Fruit fly (Drosophila melanogaster): ENCODE measurements around the gene CG31156.

CG31156 gene

dm6 chr3R:22613448-22613847 lies at the start of gene CG31156, which contains the start of gene mRRF2 (continued):
- TF ChIP-seq pan (optimal IDR thresholded peaks at IDR 0.05) (no peak), pan (GFP tag; optimal IDR thresholded peaks at IDR 0.05 in 1 of 2, IDR thresholded peaks at IDR 0.05 in 1 of 2) (no peak), fru (optimal IDR thresholded peaks at IDR 0.05) (no peak), CG6272 (GFP tag; IDR thresholded peaks at IDR 0.05) (no peak), dan (GFP tag; IDR thresholded peaks at IDR 0.05) (no peak), Oaz (GFP tag; IDR thresholded peaks at IDR 0.05) (no peak), sug (tag; optimal IDR thresholded peaks at IDR 0.05) (no peak), CG13287 (GFP tag; IDR thresholded peaks at IDR 0.05; ENCODE audit: partially characterized antibody) (peak; percentile 67), trem (tag; optimal IDR thresholded peaks at IDR 0.05) (peak; percentile 11), Dll (GFP tag; IDR thresholded peaks at IDR 0.05; ENCODE audit: partially characterized antibody) (peak; percentile 59; the same call in 2 of the 4 replicates)

dm6 chr3R:22663115-22663514 lies 49.7 kb upstream of the CG31156 start:
- no peak for TF ChIP-seq CG3065 (GFP tag; optimal IDR thresholded peaks at IDR 0.05)
- no peak for TF ChIP-seq kay (GFP tag; optimal IDR thresholded peaks at IDR 0.05)
- TF ChIP-seq CG8478 (optimal IDR thresholded peaks at IDR 0.05): no peak
- TF ChIP-seq CG11085 (GFP tag; IDR thresholded peaks at IDR 0.05): no peak
- no peak for TF ChIP-seq lola (GFP tag; optimal IDR thresholded peaks at IDR 0.05)
- TF ChIP-seq CG13123 (GFP tag; optimal IDR thresholded peaks at IDR 0.05): no peak
- TF ChIP-seq dimm (GFP tag; IDR thresholded peaks at IDR 0.05): peak; percentile 51
- peak; percentile 41; the same call in 1 of the 2 replicates for TF ChIP-seq MBD-R2 (GFP tag; IDR thresholded peaks at IDR 0.05)
- TF ChIP-seq CG1602 (GFP tag; optimal IDR thresholded peaks at IDR 0.05): peak; percentile 57
- no peak for TF ChIP-seq prd (optimal IDR thresholded peaks at IDR 0.05)
- peak; percentile 73 for TF ChIP-seq prd (GFP tag; IDR thresholded peaks at IDR 0.05)
- TF ChIP-seq CG10565 (GFP tag; optimal IDR thresholded peaks at IDR 0.05): no peak
- TF ChIP-seq CG17328 (GFP tag; IDR thresholded peaks at IDR 0.05): peak; percentile 87
- TF ChIP-seq CkIIα-i1 (GFP tag; IDR thresholded peaks at IDR 0.05): no peak
- no peak for TF ChIP-seq Sin3A (optimal IDR thresholded peaks at IDR 0.05)
- TF ChIP-seq CG31441 (GFP tag; IDR thresholded peaks at IDR 0.05): peak; percentile 59
- peak; percentile 55 for TF ChIP-seq BtbVII (GFP tag; optimal IDR thresholded peaks at IDR 0.05)
- TF ChIP-seq Dip3 (GFP tag; optimal IDR thresholded peaks at IDR 0.05): peak; percentile 79
- no peak for TF ChIP-seq Opbp (GFP tag; IDR thresholded peaks at IDR 0.05; ENCODE audit: partially characterized antibody)
- TF ChIP-seq Lim3 (GFP tag; IDR thresholded peaks at IDR 0.05): 0 out of 2 replicates have a peak, but pooled peaks have one; percentile 39
- peak; percentile 57 for TF ChIP-seq CG12219 (GFP tag; optimal IDR thresholded peaks at IDR 0.05)
- TF ChIP-seq CG15073 (GFP tag; optimal IDR thresholded peaks at IDR 0.05): no peak
- TF ChIP-seq D (optimal IDR thresholded peaks at IDR 0.05): no peak
- peak; percentile 23 for TF ChIP-seq D (GFP tag; optimal IDR thresholded peaks at IDR 0.05)
- TF ChIP-seq CG18764 (GFP tag; optimal IDR thresholded peaks at IDR 0.05): peak; percentile 36
- TF ChIP-seq Abd-B (GFP tag; optimal IDR thresholded peaks at IDR 0.05): peak; percentile 44
- no peak for TF ChIP-seq sc (optimal IDR thresholded peaks at IDR 0.05)
- TF ChIP-seq sc (GFP tag; optimal IDR thresholded peaks at IDR 0.05): peak; percentile 45
- TF ChIP-seq tin (GFP tag; optimal IDR thresholded peaks at IDR 0.05): peak; percentile 44
- TF ChIP-seq CG16813 (GFP tag; IDR thresholded peaks at IDR 0.05; ENCODE audit: partially characterized antibody): no peak
- no peak for TF ChIP-seq fru (optimal IDR thresholded peaks at IDR 0.05)
- no peak for TF ChIP-seq nau (GFP tag; optimal IDR thresholded peaks at IDR 0.05)
- peak; percentile 42; the same call in 1 of the 2 replicates for TF ChIP-seq Awh (GFP tag; IDR thresholded peaks at IDR 0.05)
- peak; percentile 13 for TF ChIP-seq vfl (GFP tag; optimal IDR thresholded peaks at IDR 0.05)
- peak; percentile 39 for TF ChIP-seq ssp (GFP tag; IDR thresholded peaks at IDR 0.05)
- no peak for TF ChIP-seq salm (tag; optimal IDR thresholded peaks at IDR 0.05)
- TF ChIP-seq lov (optimal IDR thresholded peaks at IDR 0.05): no peak
- no peak for TF ChIP-seq lov (GFP tag; IDR thresholded peaks at IDR 0.05)
- TF ChIP-seq ATbp (GFP tag; optimal IDR thresholded peaks at IDR 0.05): peak; percentile 49
- TF ChIP-seq bsh (GFP tag; optimal IDR thresholded peaks at IDR 0.05): peak; percentile 34 to 81
- TF ChIP-seq CG8944 (GFP tag; optimal IDR thresholded peaks at IDR 0.05): no peak
- peak; percentile 33; the same call in 1 of the 3 replicates for TF ChIP-seq CG17361 (GFP tag; IDR thresholded peaks at IDR 0.05)
- TF ChIP-seq CG33557 (GFP tag; optimal IDR thresholded peaks at IDR 0.05): no peak
